Worm (Caenorhabditis elegans): ENCODE measurements around the gene hum-6.

- TF ChIP-seq nhr-77 (tag; optimal IDR thresholded peaks at IDR 0.05) (no peak), nfya-1 (tag; optimal IDR thresholded peaks at IDR 0.05; ENCODE audit: insufficient read depth) (no peak), lin-39 (tag; optimal IDR thresholded peaks at IDR 0.05) (no peak), skn-1 (tag; optimal IDR thresholded peaks at IDR 0.05) (no peak), ztf-11 (tag; optimal IDR thresholded peaks at IDR 0.05) (no peak), unc-39 (tag; optimal IDR thresholded peaks at IDR 0.05) (no peak), zag-1 (tag; optimal IDR thresholded peaks at IDR 0.05) (no peak), nhr-67 (tag; optimal IDR thresholded peaks at IDR 0.05) (no peak)
These were observed at the start of gene hum-6 for ce11 chrX:2302782-2303181.

Measured in whole organism, L3 larva.